Worm (Caenorhabditis elegans) whole organism, young adult: ENCODE results near the gene C54H2.4.

ENCODE experiments used
- C06A6.2 ChIP-seq: fragments of 200-800 bp; sonication (Bioruptor generic); conservative IDR thresholded peaks from 2 replicates; pipeline ENCODE4 v1.3.6; 2022; ENCODE audit warnings: missing genetic modification characterization, missing compliant biosample characterization
- C17E4.6 ChIP-seq: fragments of 200-800 bp; sonication (Bioruptor generic); IDR thresholded peaks from 2 replicates; pipeline ENCODE4 v1.3.6; 2022; ENCODE audit warnings: missing genetic modification reagents, missing genetic modification characterization, missing compliant biosample characterization
- F10E7.11 ChIP-seq: sonication (generic microtip); optimal IDR thresholded peaks from 2 replicates; lab custom pipeline; 2017; ENCODE audit warnings: mild to moderate bottlenecking, missing genetic modification characterization, moderate library complexity, missing compliant biosample characterization
- F23B12.7 ChIP-seq: sonication (generic microtip); optimal IDR thresholded peaks from 2 replicates; lab custom pipeline; 2017; ENCODE audit warnings: missing genetic modification characterization, mild to moderate bottlenecking, missing compliant biosample characterization, antibody characterized with exemption, moderate library complexity; ENCODE audit not compliant: insufficient read depth
- F37B4.10 ChIP-seq: fragments of 200-800 bp; sonication (Bioruptor generic); IDR thresholded peaks from 2 replicates; pipeline ENCODE4 v1.3.6; 2022; ENCODE audit warnings: missing genetic modification characterization, missing compliant biosample characterization
- F52B5.7 ChIP-seq: sonication (generic microtip); optimal IDR thresholded peaks from 2 replicates; lab custom pipeline; 2016; ENCODE audit warnings: mild to moderate bottlenecking, missing genetic modification characterization, missing compliant biosample characterization
- Y53G8AR.9 ChIP-seq: fragments of 200-800 bp; sonication (Bioruptor generic); conservative IDR thresholded peaks from 2 replicates; pipeline ENCODE4 v1.3.6; 2022; ENCODE audit warnings: missing genetic modification reagents, missing genetic modification characterization, missing compliant biosample characterization
- akir-1 ChIP-seq: fragments of 200-800 bp; sonication (Bioruptor generic); optimal IDR thresholded peaks from 2 replicates; lab custom pipeline; 2018; ENCODE audit warnings: mild to moderate bottlenecking, missing genetic modification characterization, moderate library complexity, missing compliant biosample characterization
- aptf-3 ChIP-seq: fragments of 200-800 bp; sonication (Bioruptor generic); IDR thresholded peaks from 2 replicates; pipeline ENCODE4 v1.3.6; 2022; ENCODE audit warnings: missing genetic modification characterization, missing compliant biosample characterization
- bed-2 ChIP-seq: fragments of 200-800 bp; sonication (Bioruptor generic); IDR thresholded peaks from 2 replicates; pipeline ENCODE4 v1.3.6; 2022; ENCODE audit warnings: missing genetic modification reagents, missing genetic modification characterization, missing compliant biosample characterization
- ccch-3 ChIP-seq: fragments of 200-800 bp; sonication (Bioruptor generic); optimal IDR thresholded peaks from 2 replicates; lab custom pipeline; 2018; ENCODE audit warnings: mild to moderate bottlenecking, missing genetic modification characterization, missing compliant biosample characterization
- cebp-1 ChIP-seq, 2 experiments: fragments of 200-800 bp in 1 of 2; sonication (Bioruptor generic) in 1 of 2; sonication (generic microtip) in 1 of 2; IDR thresholded peaks in 1 of 2; optimal IDR thresholded peaks in 1 of 2; 2 replicates each; pipeline versions ENCODE4 v1.3.6 to Lab custom; 2017 to 2022; ENCODE audit warnings: missing compliant biosample characterization in 2 of 2, missing genetic modification characterization in 2 of 2, mild to moderate bottlenecking in 1 of 2, missing genetic modification reagents in 1 of 2, moderate library complexity in 1 of 2
- ceh-100 ChIP-seq: fragments of 200-800 bp; sonication (Bioruptor generic); IDR thresholded peaks from 2 replicates; pipeline ENCODE4 v1.3.6; 2022; ENCODE audit warnings: missing genetic modification reagents, missing genetic modification characterization, missing compliant biosample characterization
- chd-7 ChIP-seq: sonication (generic microtip); optimal IDR thresholded peaks from 2 replicates; lab custom pipeline; 2016; ENCODE audit warnings: mild to moderate bottlenecking, missing genetic modification characterization, moderate library complexity, missing compliant biosample characterization
- dpff-1 ChIP-seq: sonication (generic microtip); optimal IDR thresholded peaks from 2 replicates; lab custom pipeline; 2017; ENCODE audit warnings: mild to moderate bottlenecking, missing genetic modification characterization, missing compliant biosample characterization
- dpl-1 ChIP-seq: fragments of 150-350 bp; optimal IDR thresholded peaks from 2 replicates; lab custom pipeline; 2014; ENCODE audit warnings: missing biosample characterization, missing genetic modification reagents, missing genetic modification characterization
- efl-1 ChIP-seq: fragments of 150-350 bp; optimal IDR thresholded peaks from 2 replicates; lab custom pipeline; 2014; ENCODE audit warnings: missing biosample characterization, missing genetic modification reagents, missing genetic modification characterization
- egrh-3 ChIP-seq: fragments of 200-800 bp; sonication (Bioruptor generic); IDR thresholded peaks from 2 replicates; pipeline ENCODE4 v1.3.6; 2022; ENCODE audit warnings: missing genetic modification reagents, missing genetic modification characterization, missing compliant biosample characterization
- fkh-3 ChIP-seq: sonication (generic microtip); optimal IDR thresholded peaks from 2 replicates; lab custom pipeline; 2016; ENCODE audit warnings: mild to moderate bottlenecking, missing genetic modification characterization, missing compliant biosample characterization
- him-1 ChIP-seq: sonication (generic microtip); optimal IDR thresholded peaks from 2 replicates; lab custom pipeline; 2016; ENCODE audit warnings: missing genotype, missing genetic modification reagents, missing genetic modification characterization, missing compliant biosample characterization
- hlh-12 ChIP-seq: sonication (generic microtip); optimal IDR thresholded peaks from 2 replicates; lab custom pipeline; 2016; ENCODE audit warnings: missing genetic modification characterization, missing compliant biosample characterization
- hsf-1 ChIP-seq: fragments of 200-800 bp; sonication (Bioruptor generic); IDR thresholded peaks from 2 replicates; pipeline ENCODE4 v1.3.6; 2022; ENCODE audit warnings: missing genetic modification reagents, missing genetic modification characterization, missing compliant biosample characterization
- lag-1 ChIP-seq: fragments of 200-800 bp; sonication (Bioruptor generic); IDR thresholded peaks from 2 replicates; pipeline ENCODE4 v1.3.6; 2022; ENCODE audit warnings: missing genetic modification reagents, missing genetic modification characterization, missing compliant biosample characterization
- madf-10 ChIP-seq: sonication (generic microtip); optimal IDR thresholded peaks from 2 replicates; lab custom pipeline; 2016; ENCODE audit warnings: mild to moderate bottlenecking, missing genetic modification characterization, missing compliant biosample characterization
- madf-3 ChIP-seq: fragments of 200-800 bp; sonication (Bioruptor generic); IDR thresholded peaks from 2 replicates; pipeline ENCODE4 v1.3.6; 2022; ENCODE audit warnings: missing genetic modification reagents, missing genetic modification characterization, missing compliant biosample characterization
- mel-28 ChIP-seq: sonication (generic microtip); optimal IDR thresholded peaks from 2 replicates; lab custom pipeline; 2016; ENCODE audit warnings: borderline replicate concordance, mild to moderate bottlenecking, missing genetic modification characterization, missing compliant biosample characterization
- nfya-2 ChIP-seq: fragments of 200-800 bp; sonication (Bioruptor generic); IDR thresholded peaks from 2 replicates; pipeline ENCODE4 v1.3.6; 2022; ENCODE audit warnings: missing genetic modification reagents, missing genetic modification characterization, missing compliant biosample characterization
- nhr-179 ChIP-seq: sonication (generic microtip); optimal IDR thresholded peaks from 2 replicates; lab custom pipeline; 2016; ENCODE audit warnings: mild to moderate bottlenecking, missing genetic modification characterization, missing compliant biosample characterization
- rec-8 ChIP-seq, 2 experiments: sonication (generic microtip); optimal IDR thresholded peaks; 2 replicates each; lab custom pipeline; 2016; ENCODE audit warnings: mild to moderate bottlenecking in 2 of 2, missing genetic modification characterization in 2 of 2, missing genetic modification reagents in 2 of 2, missing genotype in 2 of 2, missing biosample characterization in 1 of 2, missing compliant biosample characterization in 1 of 2, moderate library complexity in 1 of 2
- sdz-38 ChIP-seq: sonication (generic microtip); optimal IDR thresholded peaks from 2 replicates; lab custom pipeline; 2016; ENCODE audit warnings: missing genotype, missing genetic modification characterization, missing compliant biosample characterization
- snpc-1.1 ChIP-seq: sonication (generic microtip); optimal IDR thresholded peaks from 2 replicates; lab custom pipeline; 2017; ENCODE audit warnings: missing genetic modification characterization, mild to moderate bottlenecking, missing compliant biosample characterization, antibody characterized with exemption, moderate library complexity, missing genotype, missing genetic modification reagents; ENCODE audit not compliant: insufficient read depth
- tbp1 ChIP-seq: fragments of 200-800 bp; sonication (Bioruptor generic); optimal IDR thresholded peaks from 2 replicates; lab custom pipeline; 2018; ENCODE audit warnings: mild to moderate bottlenecking, missing genetic modification characterization, missing compliant biosample characterization
- ztf-25 ChIP-seq: fragments of 200-800 bp; sonication (Bioruptor generic); IDR thresholded peaks from 2 replicates; pipeline ENCODE4 v1.3.6; 2022; ENCODE audit warnings: missing genetic modification reagents, missing genetic modification characterization, missing compliant biosample characterization
- ztf-3 ChIP-seq: fragments of 200-800 bp; sonication (Bioruptor generic); optimal IDR thresholded peaks from 2 replicates; lab custom pipeline; 2018; ENCODE audit warnings: mild to moderate bottlenecking, missing genetic modification characterization, missing compliant biosample characterization

C54H2.4 gene

DNA sequence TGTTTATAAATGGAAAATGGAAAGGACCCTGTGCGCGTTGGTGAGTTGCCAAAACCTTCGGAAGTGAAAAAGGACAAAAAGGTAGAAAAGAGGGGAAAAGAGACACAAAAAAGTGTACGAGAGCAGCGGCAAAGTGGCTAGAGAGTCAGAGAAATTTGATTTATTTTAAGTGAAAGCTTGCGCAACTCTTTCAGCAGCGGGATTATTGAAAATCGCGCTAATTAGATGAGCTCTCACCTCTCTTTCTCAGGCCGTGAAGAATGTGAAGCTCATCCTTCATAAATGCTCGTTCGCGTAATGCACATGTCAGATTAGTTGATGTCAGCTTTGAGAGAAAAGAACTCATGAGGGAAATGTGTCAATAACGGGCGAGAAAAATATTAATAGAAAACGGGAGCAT is 28.7 kb upstream of the C54H2.4 start:
- TF ChIP-seq F52B5.7 (tag; lab: Kevin White, UChicago) (no peak), akir-1 (GFP tag; lab: Kevin White, UChicago) (no peak), chd-7 (tag; lab: Kevin White, UChicago) (no peak), nfya-2 (GFP tag; lab: Robert Waterston, UW) (no peak), F10E7.11 (tag; lab: Kevin White, UChicago) (no peak), egrh-3 (GFP tag; lab: Robert Waterston, UW) (no peak), dpff-1 (tag; lab: Kevin White, UChicago) (no peak), mel-28 (tag; lab: Kevin White, UChicago) (no peak), tbp1 (no peak)

DNA sequence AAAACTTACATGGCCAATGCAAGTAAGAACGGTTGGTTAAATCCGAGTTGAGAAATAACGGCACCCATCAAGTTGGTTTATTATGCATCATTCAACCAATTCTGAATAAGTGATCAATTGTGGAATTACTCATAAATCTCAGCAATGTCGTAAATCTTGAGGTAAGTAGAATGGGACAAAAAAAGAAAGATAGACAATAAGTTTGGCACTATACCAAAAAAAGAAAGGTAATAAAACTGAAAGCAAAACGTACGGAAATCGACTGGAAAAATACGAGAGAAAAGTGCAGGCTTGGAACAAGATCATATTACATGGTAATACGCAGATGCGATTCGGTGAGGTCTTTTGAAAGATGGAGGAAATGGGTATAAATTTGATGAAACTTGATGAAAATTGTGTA is 28.1 kb upstream of the C54H2.4 start, which contains the start of gene F46G11.4:
TSS of gene F46G11.4 (minus strand) at position 101 of the 400 bp plus-strand sequence.
- TF ChIP-seq C06A6.2 (GFP tag; lab: Robert Waterston, UW) (no peak), ceh-100 (GFP tag; lab: Robert Waterston, UW) (no peak), Y53G8AR.9 (GFP tag; lab: Robert Waterston, UW) (no peak), nhr-179 (tag; lab: Kevin White, UChicago) (no peak), cebp-1 (GFP tag; IDR thresholded peaks at IDR 0.05; lab: Robert Waterston, UW) (no peak), cebp-1 (tag; optimal IDR thresholded peaks at IDR 0.05; lab: Kevin White, UChicago) (no peak), nfya-2 (GFP tag; lab: Robert Waterston, UW) (no peak), rec-8 (tag; optimal IDR thresholded peaks at IDR 0.05; lab: Kevin White, UChicago) (no peak), hlh-12 (tag; lab: Kevin White, UChicago) (no peak), madf-10 (tag; lab: Kevin White, UChicago) (no peak), dpl-1 (no peak), lag-1 (GFP tag; lab: Robert Waterston, UW) (no peak), efl-1 (no peak), ztf-3 (GFP tag; lab: Kevin White, UChicago) (no peak), aptf-3 (GFP tag; lab: Robert Waterston, UW) (no peak), fkh-3 (tag; lab: Kevin White, UChicago) (no peak), sdz-38 (tag; lab: Kevin White, UChicago) (no peak), hsf-1 (GFP tag; lab: Robert Waterston, UW) (no peak)

DNA sequence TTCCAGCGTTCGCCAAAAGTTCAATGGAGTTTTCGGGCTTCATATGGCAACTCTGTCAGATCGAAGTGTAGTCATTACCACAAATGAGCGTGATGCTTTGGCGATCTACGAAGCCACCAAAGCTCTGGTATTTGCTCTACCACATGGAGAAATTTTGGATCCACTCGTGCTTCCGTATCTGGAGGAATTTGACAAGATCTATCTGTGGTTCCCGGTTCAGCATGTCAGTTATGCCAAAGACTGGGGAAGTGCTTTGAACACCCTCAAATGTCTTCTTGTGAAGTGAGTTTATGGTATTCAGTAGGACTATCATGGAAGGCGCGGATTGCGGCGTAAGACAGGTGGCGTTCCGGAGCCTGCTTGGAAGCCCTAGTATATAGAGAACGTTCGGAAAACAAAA is 23.9 kb upstream of the C54H2.4 start:
- TF ChIP-seq madf-10 (tag; lab: Kevin White, UChicago) (no peak), ztf-25 (GFP tag; lab: Robert Waterston, UW) (no peak), C17E4.6 (no peak), bed-2 (GFP tag; lab: Robert Waterston, UW) (no peak), madf-3 (GFP tag; lab: Robert Waterston, UW) (no peak), F37B4.10 (GFP tag; lab: Robert Waterston, UW) (no peak), dpff-1 (tag; lab: Kevin White, UChicago) (no peak), snpc-1.1 (tag; lab: Kevin White, UChicago) (no peak), ccch-3 (GFP tag; lab: Kevin White, UChicago) (no peak), F23B12.7 (tag; lab: Kevin White, UChicago) (no peak), him-1 (tag; lab: Kevin White, UChicago) (no peak)
- TF ChIP-seq, all 124 proteins: peak for 0
